Worm (Caenorhabditis elegans): ENCODE measurements around the gene eif-3.K.

eif-3.K gene

ce11 chrV:12992891-12993290 is 39.1 kb downstream of the eif-3.K start, which contains the start of the genes F15B9.11 and dsl-7:
F15B9.11 (minus strand) TSS chrV:12992895.
dsl-7 (plus strand) TSS chrV:12993150.
- TF ChIP-seq snpc-3.4 (tag; optimal IDR thresholded peaks at IDR 0.05) (no peak), F37B4.10 (GFP tag; IDR thresholded peaks at IDR 0.05) (no peak), ZK185.1 (tag; optimal IDR thresholded peaks at IDR 0.05; ENCODE audit: poor library complexity, severe bottlenecking) (no peak), ztf-28 (GFP tag; IDR thresholded peaks at IDR 0.05) (no peak), F33H1.4 (GFP tag; IDR thresholded peaks at IDR 0.05) (no peak), nhr-120 (GFP tag; IDR thresholded peaks at IDR 0.05) (no peak), chd-7 (tag; optimal IDR thresholded peaks at IDR 0.05) (no peak), F10E7.11 (tag; optimal IDR thresholded peaks at IDR 0.05) (no peak), nhr-27 (tag; optimal IDR thresholded peaks at IDR 0.05) (no peak), ets-4 (GFP tag; optimal IDR thresholded peaks at IDR 0.05) (no peak), lsy-27 (tag; optimal IDR thresholded peaks at IDR 0.05; ENCODE audit: borderline replicate concordance, insufficient read depth) (no peak), let-526 (GFP tag; IDR thresholded peaks at IDR 0.05) (no peak), tlf-1 (GFP tag; optimal IDR thresholded peaks at IDR 0.05) (no peak), dox-1 (GFP tag; IDR thresholded peaks at IDR 0.05) (no peak)

ce11 chrV:12995269-12995668 is 41.5 kb downstream of the eif-3.K start, which contains the start of gene far-5:
far-5 (plus strand) TSS chrV:12995569.
- TF ChIP-seq sea-2 (GFP tag; IDR thresholded peaks at IDR 0.05) = no peak
- TF ChIP-seq B0035.1 (tag; optimal IDR thresholded peaks at IDR 0.05) = no peak
- no peak for TF ChIP-seq bed-1 (GFP tag; IDR thresholded peaks at IDR 0.05)
- no peak for TF ChIP-seq ceh-58 (GFP tag; IDR thresholded peaks at IDR 0.05)
- no peak for TF ChIP-seq sptf-2 (GFP tag; optimal IDR thresholded peaks at IDR 0.05)
- no peak for TF ChIP-seq lsy-27 (tag; optimal IDR thresholded peaks at IDR 0.05; ENCODE audit: borderline replicate concordance, insufficient read depth)
- no peak for TF ChIP-seq snpc-4 (GFP tag; optimal IDR thresholded peaks at IDR 0.05)
- no peak for TF ChIP-seq snpc-4 (tag; optimal IDR thresholded peaks at IDR 0.05)
- TF ChIP-seq lsl-1 (GFP tag; optimal IDR thresholded peaks at IDR 0.05) = no peak
- TF ChIP-seq C17E4.6 (GFP tag; IDR thresholded peaks at IDR 0.05) = no peak
- TF ChIP-seq F49E8.2 (tag; optimal IDR thresholded peaks at IDR 0.05; ENCODE audit: insufficient read depth) = no peak
- no peak for TF ChIP-seq ztf-18 (tag; optimal IDR thresholded peaks at IDR 0.05)

ce11 chrV:12997422-12997821 is 43.6 kb downstream of the eif-3.K start, which contains the start of gene far-3:
far-3 (minus strand) TSS chrV:12997522.
- TF ChIP-seq ztf-6 (GFP tag; IDR thresholded peaks at IDR 0.05) (no peak), repo-1 (tag; optimal IDR thresholded peaks at IDR 0.05) (no peak), lsy-27 (tag; optimal IDR thresholded peaks at IDR 0.05; ENCODE audit: borderline replicate concordance, insufficient read depth) (no peak), aptf-3 (GFP tag; IDR thresholded peaks at IDR 0.05) (no peak), madf-3 (GFP tag; IDR thresholded peaks at IDR 0.05) (no peak), him-1 (tag; optimal IDR thresholded peaks at IDR 0.05) (no peak), ceh-100 (GFP tag; IDR thresholded peaks at IDR 0.05) (no peak), sptf-2 (GFP tag; optimal IDR thresholded peaks at IDR 0.05) (no peak), ceh-58 (GFP tag; IDR thresholded peaks at IDR 0.05) (no peak), nfyb-1 (GFP tag; IDR thresholded peaks at IDR 0.05) (no peak), nhr-120 (GFP tag; IDR thresholded peaks at IDR 0.05) (no peak), Y79H2A.3 (GFP tag; conservative IDR thresholded peaks at IDR 0.05) (no peak), somi-1 (GFP tag; optimal IDR thresholded peaks at IDR 0.05) (no peak), rpc-1 (optimal IDR thresholded peaks at IDR 0.05) (no peak), rpc-1 (tag; optimal IDR thresholded peaks at IDR 0.05) (no peak), F49E8.2 (tag; optimal IDR thresholded peaks at IDR 0.05; ENCODE audit: insufficient read depth) (no peak)

Measured in whole organism, young adult.